Fruit fly (Drosophila melanogaster) whole organism, embryonic: ENCODE measurements around the gene CG1824.

Experiments used
- Abd-B ChIP-seq: fragments of 200-800 bp; sonication (Bioruptor generic); optimal IDR thresholded peaks from 2 replicates; lab custom pipeline; 2018; ENCODE audit warnings: missing biosample characterization, mild to moderate bottlenecking, missing genetic modification characterization, moderate library complexity
- Aef1 ChIP-seq: fragments of 200-800 bp; sonication (Bioruptor generic); IDR thresholded peaks from 3 replicates; pipeline ENCODE4 v1.3.6; 2022; ENCODE audit warnings: missing biosample characterization, missing genetic modification characterization
- B-H2 ChIP-seq: fragments of 200-800 bp; sonication (Bioruptor generic); optimal IDR thresholded peaks from 2 replicates; lab custom pipeline; 2018; ENCODE audit warnings: missing biosample characterization, mild to moderate bottlenecking, missing genetic modification characterization
- BEAF-32 ChIP-seq: fragments of 200-800 bp; sonication (Bioruptor generic); optimal IDR thresholded peaks from 3 replicates; lab custom pipeline; 2017; ENCODE audit warnings: missing biosample characterization, missing genetic modification characterization, mild to moderate bottlenecking, moderate library complexity, missing genetic modification reagents
- BtbVII ChIP-seq: fragments of 200-800 bp; sonication (Bioruptor generic); optimal IDR thresholded peaks from 3 replicates; lab custom pipeline; 2017; ENCODE audit warnings: missing biosample characterization, mild to moderate bottlenecking, missing genetic modification characterization
- CG10274 ChIP-seq: fragments of 200-800 bp; sonication (Bioruptor generic); optimal IDR thresholded peaks from 3 replicates; lab custom pipeline; 2017; ENCODE audit warnings: missing biosample characterization, mild to moderate bottlenecking, missing genetic modification characterization
- CG11696 ChIP-seq: fragments of 200-800 bp; sonication (Bioruptor generic); IDR thresholded peaks from 2 replicates; pipeline ENCODE4 v1.3.6; 2022; ENCODE audit warnings: missing biosample characterization, missing genetic modification characterization
- CG12071 ChIP-seq: fragments of 200-800 bp; sonication (Bioruptor generic); optimal IDR thresholded peaks from 3 replicates; lab custom pipeline; 2018; ENCODE audit warnings: missing biosample characterization, mild to moderate bottlenecking, missing genetic modification characterization
- CG14441 ChIP-seq: fragments of 200-800 bp; sonication (Bioruptor generic); IDR thresholded peaks from 2 replicates; pipeline ENCODE4 v1.3.6; 2022; ENCODE audit warnings: missing biosample characterization, missing genetic modification characterization
- CG14667 ChIP-seq: fragments of 200-800 bp; sonication (Bioruptor generic); IDR thresholded peaks from 2 replicates; pipeline ENCODE4 v1.3.6; 2022; ENCODE audit warnings: missing biosample characterization, missing genetic modification characterization
- CG15601 ChIP-seq: fragments of 200-800 bp; sonication (Bioruptor generic); optimal IDR thresholded peaks from 3 replicates; lab custom pipeline; 2019; ENCODE audit warnings: missing biosample characterization, mild to moderate bottlenecking, missing genetic modification characterization, moderate library complexity
- CG2875 ChIP-seq: fragments of 200-800 bp; sonication (Bioruptor generic); optimal IDR thresholded peaks from 2 replicates; lab custom pipeline; 2017; ENCODE audit warnings: missing biosample characterization, mild to moderate bottlenecking, missing genetic modification characterization, missing genetic modification reagents
- CG30020 ChIP-seq: fragments of 200-800 bp; optimal IDR thresholded peaks from 2 replicates; lab custom pipeline; 2019; ENCODE audit warnings: missing biosample characterization, mild to moderate bottlenecking, missing genetic modification characterization, moderate library complexity
- CG32532 ChIP-seq: fragments of 200-800 bp; sonication (Bioruptor generic); IDR thresholded peaks from 2 replicates; pipeline ENCODE4 v1.3.6; 2022; ENCODE audit warnings: missing biosample characterization, missing genetic modification characterization
- CG33557 ChIP-seq: fragments of 200-800 bp; sonication (Bioruptor generic); optimal IDR thresholded peaks from 2 replicates; lab custom pipeline; 2019; ENCODE audit warnings: missing biosample characterization, mild to moderate bottlenecking, missing genetic modification characterization, moderate library complexity
- CG4707 ChIP-seq: fragments of 200-800 bp; sonication (Bioruptor generic); optimal IDR thresholded peaks from 2 replicates; lab custom pipeline; 2018; ENCODE audit warnings: missing biosample characterization, mild to moderate bottlenecking, missing genetic modification characterization, moderate library complexity
- CG7839 ChIP-seq: fragments of 200-800 bp; sonication (Bioruptor generic); optimal IDR thresholded peaks from 3 replicates; lab custom pipeline; 2018; ENCODE audit warnings: missing biosample characterization, mild to moderate bottlenecking, missing genetic modification characterization, moderate library complexity
- CG8765 ChIP-seq: fragments of 200-800 bp; sonication (Bioruptor generic); IDR thresholded peaks from 2 replicates; pipeline ENCODE4 v1.3.6; 2022; ENCODE audit warnings: missing biosample characterization, missing genetic modification characterization
- CG9727 ChIP-seq: fragments of 200-800 bp; sonication (Bioruptor generic); optimal IDR thresholded peaks from 3 replicates; lab custom pipeline; 2017; ENCODE audit warnings: missing biosample characterization, mild to moderate bottlenecking, missing genetic modification characterization
- Dad ChIP-seq: fragments of 200-800 bp; sonication (Bioruptor generic); optimal IDR thresholded peaks from 3 replicates; lab custom pipeline; 2016; ENCODE audit warnings: missing biosample characterization, missing genetic modification characterization
- Dfd ChIP-seq, 2 experiments: fragments of >200 bp; optimal IDR thresholded peaks; 2 replicates each; lab custom pipeline; 2017; ENCODE audit warnings: missing biosample characterization in 2 of 2, missing genetic modification characterization in 2 of 2
- Doc3 ChIP-seq: fragments of 200-800 bp; sonication (Bioruptor generic); IDR thresholded peaks from 3 replicates; pipeline ENCODE4 v1.3.6; 2022; ENCODE audit warnings: missing biosample characterization, missing genetic modification characterization; ENCODE audit not compliant: partially characterized antibody
- Hmr ChIP-seq: fragments of 200-800 bp; sonication (Bioruptor generic); optimal IDR thresholded peaks from 3 replicates; lab custom pipeline; 2017; ENCODE audit warnings: mild to moderate bottlenecking, missing biosample characterization, missing genetic modification reagents, missing genetic modification characterization
- Lhr ChIP-seq: fragments of 200-800 bp; sonication (Bioruptor generic); optimal IDR thresholded peaks from 3 replicates; lab custom pipeline; 2017; ENCODE audit warnings: mild to moderate bottlenecking, missing biosample characterization, missing genetic modification reagents, missing genetic modification characterization
- Lim3 ChIP-seq: fragments of 200-800 bp; sonication (Bioruptor generic); IDR thresholded peaks from 2 replicates; pipeline ENCODE4 v1.3.6; 2022; ENCODE audit warnings: missing biosample characterization, missing genetic modification characterization
- MTF-1 ChIP-seq: fragments of 200-800 bp; sonication (Bioruptor generic); optimal IDR thresholded peaks from 2 replicates; lab custom pipeline; 2018; ENCODE audit warnings: missing biosample characterization, mild to moderate bottlenecking, missing genetic modification characterization, borderline replicate concordance
- Meics ChIP-seq: fragments of 200-800 bp; sonication (Bioruptor generic); optimal IDR thresholded peaks from 2 replicates; lab custom pipeline; 2017; ENCODE audit warnings: missing biosample characterization, mild to moderate bottlenecking, missing genetic modification characterization
- NK7.1 ChIP-seq: fragments of 200-800 bp; sonication (Bioruptor generic); optimal IDR thresholded peaks from 3 replicates; lab custom pipeline; 2016; ENCODE audit warnings: missing biosample characterization, missing genetic modification characterization
- Nf-YB ChIP-seq: fragments of 200-800 bp; sonication (Bioruptor generic); optimal IDR thresholded peaks from 3 replicates; lab custom pipeline; 2019; ENCODE audit warnings: missing biosample characterization, mild to moderate bottlenecking, missing genetic modification characterization, moderate library complexity
- Oaz ChIP-seq: fragments of 200-800 bp; sonication (Bioruptor generic); IDR thresholded peaks from 2 replicates; pipeline ENCODE4 v1.3.6; 2022; ENCODE audit warnings: missing biosample characterization, missing genetic modification characterization
- Rfx ChIP-seq: fragments of 200-800 bp; sonication (Bioruptor generic); IDR thresholded peaks from 2 replicates; pipeline ENCODE4 v1.3.6; 2022; ENCODE audit warnings: missing biosample characterization, missing genetic modification characterization
- Stat92E ChIP-seq, 3 experiments: fragments of >200 bp in 2 of 3; fragments of 200-800 bp in 1 of 3; sonication (Bioruptor generic) in 1 of 3; optimal IDR thresholded peaks; 2 replicates each; lab custom pipeline; 2017 to 2019; ENCODE audit warnings: missing biosample characterization in 3 of 3, missing genetic modification characterization in 3 of 3, mild to moderate bottlenecking in 1 of 3, moderate library complexity in 1 of 3
- btn ChIP-seq: fragments of 200-800 bp; sonication (Bioruptor generic); optimal IDR thresholded peaks from 2 replicates; lab custom pipeline; 2016; ENCODE audit warnings: missing biosample characterization, missing genetic modification characterization
- croc ChIP-seq: fragments of 200-800 bp; sonication (Bioruptor generic); conservative IDR thresholded peaks from 3 replicates; pipeline ENCODE4 v1.3.6; 2022; ENCODE audit warnings: missing biosample characterization, missing genetic modification characterization
- cwo ChIP-seq: fragments of 200-800 bp; sonication (Bioruptor generic); optimal IDR thresholded peaks from 3 replicates; lab custom pipeline; 2017; ENCODE audit warnings: missing biosample characterization, missing genetic modification characterization, mild to moderate bottlenecking, moderate library complexity, missing genetic modification reagents
- ewg ChIP-seq: fragments of 200-800 bp; sonication (Bioruptor generic); optimal IDR thresholded peaks from 3 replicates; lab custom pipeline; 2017; ENCODE audit warnings: mild to moderate bottlenecking, missing biosample characterization, missing genetic modification reagents, missing genetic modification characterization
- exex ChIP-seq: fragments of 200-800 bp; sonication (Bioruptor generic); optimal IDR thresholded peaks from 4 replicates; lab custom pipeline; 2018; ENCODE audit warnings: missing biosample characterization, mild to moderate bottlenecking, missing genetic modification characterization, moderate library complexity
- gem ChIP-seq: fragments of 200-800 bp; sonication (Bioruptor generic); optimal IDR thresholded peaks from 2 replicates; lab custom pipeline; 2019; ENCODE audit warnings: missing biosample characterization, mild to moderate bottlenecking, missing genetic modification characterization, moderate library complexity
- hb ChIP-seq: fragments of 200-800 bp; sonication (Bioruptor generic); IDR thresholded peaks from 3 replicates; pipeline ENCODE4 v1.3.6; 2022; ENCODE audit warnings: missing biosample characterization, missing genetic modification characterization; ENCODE audit not compliant: partially characterized antibody
- insv ChIP-seq, 2 experiments: fragments of 200-800 bp; sonication (Bioruptor generic); optimal IDR thresholded peaks; 3 replicates each; lab custom pipeline; 2016 to 2018; ENCODE audit warnings: missing biosample characterization in 2 of 2, missing genetic modification characterization in 2 of 2
- lbe ChIP-seq: fragments of 200-800 bp; sonication (Bioruptor generic); optimal IDR thresholded peaks from 2 replicates; lab custom pipeline; 2016; ENCODE audit warnings: missing biosample characterization, mild to moderate bottlenecking, missing genetic modification characterization
- lmd ChIP-seq: fragments of 200-800 bp; sonication (Bioruptor generic); IDR thresholded peaks from 2 replicates; pipeline ENCODE4 v1.3.6; 2022; ENCODE audit warnings: missing biosample characterization, missing genetic modification characterization
- nmo ChIP-seq: fragments of 200-800 bp; sonication (Bioruptor generic); optimal IDR thresholded peaks from 2 replicates; lab custom pipeline; 2018; ENCODE audit warnings: missing biosample characterization, mild to moderate bottlenecking, missing genetic modification characterization, moderate library complexity
- pho ChIP-seq: fragments of 200-800 bp; sonication (Bioruptor generic); optimal IDR thresholded peaks from 2 replicates; lab custom pipeline; 2016; ENCODE audit warnings: missing biosample characterization, missing genetic modification characterization
- psq ChIP-seq: fragments of 200-800 bp; sonication (Bioruptor generic); optimal IDR thresholded peaks from 2 replicates; lab custom pipeline; 2017; ENCODE audit warnings: missing biosample characterization, missing genetic modification characterization
- sisA ChIP-seq: fragments of 200-800 bp; sonication (Bioruptor generic); IDR thresholded peaks from 2 replicates; pipeline ENCODE4 v1.3.6; 2022; ENCODE audit warnings: missing biosample characterization, missing genetic modification characterization
- ttk ChIP-seq: fragments of 200-800 bp; sonication (Bioruptor generic); IDR thresholded peaks from 2 replicates; pipeline ENCODE4 v2.1.2; 2022; ENCODE audit warnings: missing biosample characterization, missing genetic modification characterization
- zen ChIP-seq: fragments of 200-800 bp; sonication (Bioruptor generic); optimal IDR thresholded peaks from 3 replicates; lab custom pipeline; 2018; ENCODE audit warnings: missing biosample characterization, mild to moderate bottlenecking, missing genetic modification characterization, moderate library complexity
- zen2 ChIP-seq: fragments of 200-800 bp; sonication (Bioruptor generic); IDR thresholded peaks from 3 replicates; pipeline ENCODE4 v1.3.6; 2022; ENCODE audit warnings: missing biosample characterization, missing genetic modification characterization; ENCODE audit not compliant: partially characterized antibody

The CG1824 gene

dm6 chrX:12574666-12575202, 20.7 kb downstream of the CG1824 start (continued):
- TF ChIP-seq Lim3 (GFP tag; lab: Robert Waterston, UW) (no peak), Oaz (GFP tag; lab: Robert Waterston, UW) (no peak), hb (GFP tag; lab: Robert Waterston, UW) (no peak), CG8765 (GFP tag; lab: Robert Waterston, UW) (no peak), CG4707 (GFP tag; lab: Kevin White, UChicago) (peak; percentile 90), insv (GFP tag; optimal IDR thresholded peaks at IDR 0.05; lab: Kevin White, UChicago) (peak in 1 of 2 experiments; percentile 25), NK7.1 (no peak), zen (tag; lab: Kevin White, UChicago) (no peak), CG7839 (peak; percentile 4), Aef1 (GFP tag; lab: Robert Waterston, UW) (peak; percentile 42; the same call in 2 of the 3 replicates), MTF-1 (GFP tag; lab: Kevin White, UChicago) (no peak), Rfx (GFP tag; lab: Robert Waterston, UW) (no peak), CG30020 (tag; lab: Kevin White, UChicago) (no peak), CG10274 (GFP tag; lab: Kevin White, UChicago) (no peak), pho (GFP tag; lab: Kevin White, UChicago) (no peak), Stat92E (GFP tag; optimal IDR thresholded peaks at IDR 0.05; lab: Kevin White, UChicago) (peak in 1 of 3 experiments; percentile 11), CG2875 (GFP tag; lab: Kevin White, UChicago) (no peak), CG33557 (GFP tag; lab: Kevin White, UChicago) (no peak), BtbVII (GFP tag; lab: Kevin White, UChicago) (peak; percentile 41), CG9727 (no peak), ttk (no peak), croc (GFP tag; lab: Robert Waterston, UW) (no peak), psq (GFP tag; lab: Kevin White, UChicago) (peak; percentile 92), ewg (GFP tag; lab: Kevin White, UChicago) (peak; percentile 88), Nf-YB (GFP tag; lab: Kevin White, UChicago) (no peak), sisA (GFP tag; lab: Robert Waterston, UW) (no peak), Meics (GFP tag; lab: Kevin White, UChicago) (peak; percentile 12), gem (tag; lab: Kevin White, UChicago) (peak; percentile 16), Hmr (GFP tag; lab: Kevin White, UChicago) (peak; percentile 7), Dad (no peak), CG12071 (GFP tag; lab: Kevin White, UChicago) (no peak), exex (peak; percentile 5), nmo (GFP tag; lab: Kevin White, UChicago) (no peak), CG14441 (no peak), btn (no peak), CG15601 (tag; lab: Kevin White, UChicago) (no peak), Doc3 (GFP tag; lab: Robert Waterston, UW) (no peak), Lhr (GFP tag; lab: Kevin White, UChicago) (no peak), CG32532 (GFP tag; lab: Robert Waterston, UW) (peak; percentile 21; the same call in 1 of the 2 replicates), CG14667 (GFP tag; lab: Robert Waterston, UW) (no peak), lbe (GFP tag; lab: Kevin White, UChicago) (peak; percentile 60), cwo (peak; percentile 2), B-H2 (GFP tag; lab: Kevin White, UChicago) (no peak), BEAF-32 (GFP tag; lab: Kevin White, UChicago) (no peak), Abd-B (GFP tag; lab: Kevin White, UChicago) (no peak), Dfd (GFP tag; optimal IDR thresholded peaks at IDR 0.05; lab: Kevin White, UChicago) (no peak), CG11696 (GFP tag; lab: Robert Waterston, UW) (no peak), lmd (GFP tag; lab: Robert Waterston, UW) (no peak), zen2 (GFP tag; lab: Robert Waterston, UW) (0 out of 3 replicates have a peak, but pooled peaks have one; percentile 7)
